Fruit fly (Drosophila melanogaster): ENCODE results near the gene wuho.

wuho gene

DNA sequence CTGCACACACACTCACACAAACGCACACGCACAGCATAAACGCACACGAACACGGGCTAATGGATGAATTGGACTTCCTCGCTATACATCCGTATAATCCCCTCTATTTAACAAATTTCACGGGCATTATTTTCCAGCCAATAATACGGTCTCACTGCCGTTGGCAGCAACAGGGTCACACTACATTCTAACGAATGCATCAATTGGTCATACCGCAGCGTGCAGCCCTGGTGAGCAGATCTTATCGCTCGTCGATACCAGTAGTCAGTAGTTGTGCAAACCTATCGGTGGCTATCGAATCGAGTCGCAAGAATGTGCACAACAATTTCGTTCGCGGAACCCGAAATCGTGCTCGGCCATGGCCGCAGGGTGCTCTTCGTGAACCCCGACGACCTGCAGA lies at the start of gene wuho, which contains the start of gene Top3beta:
Gene wuho (plus strand): TSS at position 259 of the 400 bp plus-strand sequence.
Gene Top3beta (minus strand): TSS at position 149 of the 400 bp plus-strand sequence.
- TF ChIP-seq CTCF (optimal IDR thresholded peaks at IDR 0.05) = peak; percentile 46 to 48
- no peak for TF ChIP-seq CG8478 (optimal IDR thresholded peaks at IDR 0.05)

DNA sequence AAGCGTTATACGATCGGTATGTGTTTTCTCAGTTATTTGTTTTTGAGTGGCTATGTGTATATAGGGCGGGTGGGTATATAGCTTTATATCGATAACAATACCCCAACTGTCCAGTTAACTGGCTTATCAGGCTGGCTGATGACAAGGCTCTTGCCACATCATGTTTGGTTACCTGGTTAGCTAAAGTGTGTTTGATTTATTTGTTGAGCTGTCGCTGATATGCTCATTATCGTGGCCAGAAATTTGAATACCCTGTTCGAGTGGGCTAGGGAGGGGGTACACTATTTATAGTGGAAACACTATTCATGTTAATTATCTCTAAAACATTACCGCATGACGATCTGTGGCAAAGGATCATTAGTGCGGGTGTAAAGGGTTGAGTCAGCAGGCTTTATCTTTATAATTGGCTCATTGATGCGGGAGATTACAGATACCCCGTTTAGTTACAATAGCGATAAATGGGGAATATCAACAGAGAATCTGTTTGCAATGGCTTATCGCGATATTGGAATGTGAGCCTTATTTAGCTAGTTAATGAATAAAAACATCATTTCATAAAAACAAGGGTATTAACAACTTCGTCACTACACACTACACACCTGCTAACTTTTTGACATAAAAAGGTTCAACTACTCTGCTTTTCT lies 34.9 kb upstream of the wuho start:
- TF ChIP-seq CTCF (optimal IDR thresholded peaks at IDR 0.05) (no peak), CG8478 (optimal IDR thresholded peaks at IDR 0.05) (no peak)

DNA sequence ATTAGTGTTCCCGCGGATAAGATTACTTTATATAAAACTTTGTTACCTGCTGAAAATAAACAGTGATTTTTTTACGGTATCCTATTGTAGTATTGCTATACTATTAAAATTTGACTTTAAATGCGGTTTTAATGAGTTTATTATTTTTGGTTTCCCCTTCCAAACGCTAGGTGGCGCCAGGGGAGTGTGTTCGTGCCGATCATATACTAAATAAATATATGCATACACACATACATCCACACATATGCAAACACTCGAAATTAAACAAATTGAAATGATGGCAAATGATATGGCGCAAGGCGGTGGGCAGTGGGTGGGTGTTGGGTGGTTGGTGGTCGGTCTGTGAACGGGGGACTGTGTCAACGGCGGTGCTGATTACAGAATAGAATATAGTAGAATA lies 34.2 kb upstream of the wuho start:
- TF ChIP-seq CG8478 (optimal IDR thresholded peaks at IDR 0.05) = no peak
- TF ChIP-seq CTCF (optimal IDR thresholded peaks at IDR 0.05) = peak; percentile 65 to 79

DNA sequence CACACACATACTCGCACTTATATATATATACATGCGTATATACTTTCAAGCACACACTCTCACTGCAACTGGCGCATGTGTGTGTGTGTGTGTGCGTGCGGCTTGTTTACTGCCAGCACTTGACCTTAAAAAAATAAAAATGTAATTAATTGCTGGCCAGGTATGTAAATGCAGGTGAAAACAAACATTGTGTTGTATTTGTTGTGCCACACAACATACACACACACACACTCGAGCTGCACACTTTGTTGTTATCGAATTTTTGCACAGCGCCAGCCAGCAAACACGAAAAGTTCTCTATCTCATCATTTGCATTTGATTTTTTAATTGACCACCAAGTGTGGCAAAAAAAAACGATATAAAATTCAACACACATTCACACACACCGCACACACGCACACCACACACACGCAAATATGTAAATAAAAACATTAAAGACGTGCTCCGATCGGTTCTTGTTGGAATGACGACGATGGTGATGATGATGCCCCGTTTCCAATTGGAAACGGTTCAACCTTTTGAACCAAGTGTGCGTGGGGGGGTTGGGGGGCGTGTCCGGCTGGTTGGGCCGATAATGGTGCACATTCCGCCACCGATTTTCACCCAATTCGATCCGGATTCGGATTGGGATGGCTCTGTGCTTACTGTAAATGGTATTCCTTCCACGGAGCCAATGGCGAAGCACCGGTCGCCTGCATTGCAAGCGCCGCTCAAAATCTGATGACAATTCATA lies 33.1 kb upstream of the wuho start:
- TF ChIP-seq CTCF (optimal IDR thresholded peaks at IDR 0.05) (no peak), CG8478 (optimal IDR thresholded peaks at IDR 0.05) (no peak)

DNA sequence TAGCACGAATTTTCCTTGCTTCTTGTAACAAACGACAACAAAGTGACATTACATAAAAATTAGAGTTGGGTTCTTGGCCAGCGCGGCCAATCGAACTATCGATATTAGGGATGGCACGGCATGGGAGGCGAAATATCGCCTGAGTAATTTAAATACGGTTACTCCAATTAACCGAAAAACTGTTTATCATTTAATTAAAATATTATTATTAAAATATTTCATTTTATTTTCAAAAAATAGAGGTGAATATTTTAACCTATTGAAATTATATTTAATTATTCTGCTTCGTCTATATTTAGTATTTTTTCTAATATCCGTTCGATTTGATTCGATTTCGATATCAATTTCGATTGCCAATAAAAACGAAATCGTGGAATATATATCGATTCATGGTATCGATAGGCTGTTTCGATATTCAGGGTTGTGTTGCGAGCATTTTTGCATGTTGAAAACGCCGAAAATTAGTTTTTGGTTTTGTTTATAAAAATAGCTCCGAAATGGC lies 32.4 kb upstream of the wuho start, which contains the start of the genes Rbcn-3A and Spx:
Gene Rbcn-3A (minus strand): TSS at position 74 of the 502 bp plus-strand sequence.
Gene Spx (plus strand): TSS at position 409 of the 502 bp plus-strand sequence.
- TF ChIP-seq CG8478 (optimal IDR thresholded peaks at IDR 0.05) (no peak), CTCF (optimal IDR thresholded peaks at IDR 0.05) (no peak)

DNA sequence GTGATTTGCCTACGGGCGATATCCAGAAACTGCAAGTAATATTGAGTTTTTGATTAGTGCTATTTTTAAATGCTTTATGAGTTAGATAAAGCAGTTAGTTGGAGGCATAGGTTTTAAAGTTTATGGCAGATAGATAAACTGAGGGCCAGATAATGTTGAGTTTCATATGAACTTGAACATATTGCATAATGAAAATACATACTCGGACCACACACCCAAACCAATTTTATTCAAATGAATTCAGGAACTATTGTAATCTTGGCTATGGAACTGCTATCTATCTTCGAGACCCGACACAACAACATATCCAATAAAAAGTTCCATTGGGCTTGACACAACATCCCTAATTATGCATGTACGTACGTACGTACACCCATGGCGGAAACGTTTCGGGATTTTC lies 28.2 kb upstream of the wuho start:
- TF ChIP-seq CTCF (optimal IDR thresholded peaks at IDR 0.05) (no peak), CG8478 (optimal IDR thresholded peaks at IDR 0.05) (no peak)

DNA sequence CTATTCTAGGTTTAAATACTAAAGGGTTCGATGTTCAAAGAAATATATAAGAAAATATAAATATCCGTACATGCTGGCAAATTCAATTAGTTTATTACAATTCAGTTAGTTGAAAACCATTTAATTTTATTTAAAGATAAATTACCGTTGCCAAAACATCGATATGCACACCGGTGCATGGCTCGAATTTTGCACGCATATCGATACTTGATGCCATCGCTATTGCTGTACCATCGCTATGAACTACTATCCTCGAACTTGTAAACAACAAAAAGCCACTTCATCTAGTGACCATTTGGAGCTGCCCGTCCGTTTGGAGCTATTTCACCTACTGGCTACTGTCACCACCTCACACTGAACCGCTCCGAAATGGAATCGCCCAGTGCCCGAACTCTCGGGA lies 27.0 kb upstream of the wuho start, which contains the start of gene Josd:
Gene Josd (plus strand): TSS at position 270 of the 400 bp plus-strand sequence.
- TF ChIP-seq CTCF (optimal IDR thresholded peaks at IDR 0.05) (no peak), CG8478 (optimal IDR thresholded peaks at IDR 0.05) (no peak)

DNA sequence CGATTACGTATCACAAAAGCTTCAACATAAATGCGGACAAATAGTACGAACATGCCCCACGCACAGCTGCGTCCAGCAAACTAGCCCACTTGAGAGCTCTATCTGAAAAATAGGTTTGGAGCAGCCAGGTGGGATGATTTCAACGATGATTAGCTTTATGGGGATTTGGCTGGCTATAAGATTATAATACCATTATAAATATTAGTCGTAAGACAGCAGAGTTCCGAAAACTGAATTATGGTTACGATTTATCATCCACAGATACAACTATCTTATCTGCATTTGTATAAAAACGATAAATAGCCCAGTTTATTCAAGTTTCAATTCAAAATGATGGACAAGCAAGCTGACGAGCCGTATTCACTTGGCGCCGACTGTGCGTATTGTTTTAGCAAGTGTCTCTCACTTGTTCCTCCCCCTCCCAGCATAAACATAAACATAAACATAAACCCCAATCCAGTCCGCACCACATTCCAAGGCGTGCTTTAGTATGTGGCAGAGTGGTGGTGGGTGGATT lies 24.2 kb upstream of the wuho start:
- TF ChIP-seq CG8478 (optimal IDR thresholded peaks at IDR 0.05) (no peak), CTCF (optimal IDR thresholded peaks at IDR 0.05) (no peak)

DNA sequence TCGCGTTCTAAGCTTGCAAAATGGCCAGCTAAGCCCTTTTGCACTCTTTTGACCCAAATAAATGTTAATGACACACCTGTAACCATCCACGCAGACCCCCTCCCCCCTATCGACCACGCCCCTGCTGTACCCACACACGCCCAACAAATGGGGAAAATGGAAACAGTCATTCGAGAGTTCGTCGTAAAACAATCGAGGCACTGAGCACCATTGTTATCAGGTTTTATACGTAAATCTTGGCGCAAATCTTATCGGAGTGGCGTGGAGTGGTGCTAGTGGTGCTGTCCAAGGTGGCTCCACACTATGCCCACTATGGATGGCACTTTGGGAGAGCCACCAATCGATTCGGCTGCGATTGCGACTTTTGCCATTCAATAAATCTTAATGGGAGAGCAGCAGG lies 23.4 kb upstream of the wuho start:
- TF ChIP-seq CG8478 (optimal IDR thresholded peaks at IDR 0.05) (no peak), CTCF (optimal IDR thresholded peaks at IDR 0.05) (no peak)

DNA sequence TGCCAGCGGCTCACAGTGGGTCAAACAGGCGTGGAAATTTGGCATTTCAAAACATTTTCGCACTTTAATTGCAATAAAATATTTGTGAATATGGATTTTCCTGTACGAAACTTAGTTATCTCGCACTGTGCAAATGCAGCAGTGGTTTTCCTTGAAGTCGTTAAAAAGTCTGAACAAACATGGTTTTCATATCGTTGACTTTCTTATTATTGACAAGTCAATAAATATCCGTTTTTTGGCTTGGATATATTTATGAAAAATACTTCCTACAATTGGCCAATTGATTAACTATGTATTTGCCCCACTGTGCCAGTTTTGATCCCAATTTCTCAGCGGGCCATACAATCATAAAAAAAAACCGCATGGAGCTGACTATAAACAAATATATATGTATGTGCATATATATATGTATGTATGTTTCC lies 22.4 kb upstream of the wuho start:
- TF ChIP-seq CTCF (optimal IDR thresholded peaks at IDR 0.05) = no peak
- no peak for TF ChIP-seq CG8478 (optimal IDR thresholded peaks at IDR 0.05)

DNA sequence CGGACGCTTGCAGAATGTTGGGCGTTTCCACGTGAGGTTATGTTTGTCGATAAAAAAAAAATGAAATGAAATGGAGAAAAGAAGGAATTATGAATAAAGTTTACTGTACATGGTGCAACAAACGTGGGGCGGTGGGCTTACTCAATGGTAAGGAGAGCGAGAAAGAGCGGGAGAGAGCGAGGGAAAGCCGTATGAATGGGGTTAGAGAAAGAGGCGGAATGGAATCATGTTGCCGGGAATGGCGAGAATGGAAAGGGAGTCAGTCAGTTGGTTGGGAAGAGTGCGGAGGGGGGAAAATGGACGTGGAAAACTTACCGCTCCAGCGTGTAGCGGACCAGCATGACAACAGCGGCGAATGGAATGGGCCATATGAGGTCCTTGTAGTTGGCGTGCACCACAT lies 21.8 kb upstream of the wuho start:
- no peak for TF ChIP-seq CG8478 (optimal IDR thresholded peaks at IDR 0.05)
- no peak for TF ChIP-seq CTCF (optimal IDR thresholded peaks at IDR 0.05)

DNA sequence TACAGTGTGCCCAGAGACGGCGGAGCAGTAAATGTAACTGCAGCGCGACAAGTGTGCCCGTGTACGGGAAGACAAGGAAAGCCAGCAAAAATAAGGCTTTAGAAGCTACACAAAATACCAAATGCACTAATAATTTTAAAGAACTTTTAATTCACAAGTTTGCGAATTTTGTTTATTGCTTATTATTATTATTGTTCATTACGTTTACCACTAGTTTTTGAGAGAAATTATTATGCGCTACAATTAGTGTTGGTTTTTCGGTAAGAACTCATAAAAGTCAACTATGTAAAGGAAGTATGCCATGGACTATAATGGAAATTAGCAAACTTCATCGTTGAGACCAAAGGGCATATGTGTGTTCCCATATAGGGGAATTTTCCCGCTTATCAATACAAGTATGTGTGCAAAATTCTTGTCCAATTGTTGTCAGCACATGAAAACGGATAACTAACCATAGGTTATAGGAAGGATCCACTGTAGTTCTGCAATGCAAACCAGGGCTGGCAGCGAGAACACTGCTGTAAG lies 20.7 kb upstream of the wuho start, which contains the start of gene schlank:
Gene schlank (minus strand): TSS at position 42 of the 525 bp plus-strand sequence.
- TF ChIP-seq CTCF (optimal IDR thresholded peaks at IDR 0.05) (no peak), CG8478 (optimal IDR thresholded peaks at IDR 0.05) (no peak)

DNA sequence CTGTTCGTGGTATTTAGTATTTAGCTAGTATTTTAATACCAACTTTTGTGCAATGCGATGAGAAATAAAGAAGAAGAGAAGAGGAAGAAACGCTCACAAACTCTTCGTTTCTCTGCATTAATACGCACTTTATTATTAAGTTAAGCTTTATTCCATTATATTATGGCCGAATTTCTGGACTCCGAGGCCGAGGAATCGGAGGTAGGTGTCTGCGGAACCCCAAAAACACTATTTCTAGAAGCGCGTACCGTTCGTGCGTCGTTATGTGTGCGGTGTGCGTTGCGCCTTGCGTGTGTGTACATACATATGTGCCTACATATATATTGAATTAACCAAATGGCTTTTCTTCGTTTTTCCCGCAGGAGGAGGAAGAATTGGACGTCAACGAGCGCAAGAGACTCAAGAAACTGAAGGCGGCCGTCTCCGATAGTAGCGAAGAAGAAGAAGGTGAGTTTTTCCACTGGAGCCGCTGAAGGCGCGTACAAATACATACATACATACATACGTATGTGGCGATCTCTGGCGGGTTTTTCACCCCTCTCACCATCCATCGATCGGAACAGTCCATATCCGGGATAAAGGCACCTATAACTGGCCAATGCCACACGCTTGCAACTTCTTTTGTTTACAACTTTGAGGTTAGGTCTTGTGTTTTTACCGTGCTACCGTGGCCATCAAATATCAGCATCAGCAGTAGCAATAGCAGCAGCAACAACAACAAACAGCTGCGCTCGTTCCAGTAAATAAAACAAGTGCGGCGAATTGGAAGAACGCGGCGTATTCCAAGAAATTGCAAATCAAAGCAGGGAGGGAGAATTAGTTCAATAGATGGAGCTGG lies 19.9 kb upstream of the wuho start, which contains the start of gene Spt6:
Gene Spt6 (plus strand): TSS at position 53 of the 838 bp plus-strand sequence.
- TF ChIP-seq CG8478 (optimal IDR thresholded peaks at IDR 0.05) (no peak), CTCF (optimal IDR thresholded peaks at IDR 0.05) (no peak)

DNA sequence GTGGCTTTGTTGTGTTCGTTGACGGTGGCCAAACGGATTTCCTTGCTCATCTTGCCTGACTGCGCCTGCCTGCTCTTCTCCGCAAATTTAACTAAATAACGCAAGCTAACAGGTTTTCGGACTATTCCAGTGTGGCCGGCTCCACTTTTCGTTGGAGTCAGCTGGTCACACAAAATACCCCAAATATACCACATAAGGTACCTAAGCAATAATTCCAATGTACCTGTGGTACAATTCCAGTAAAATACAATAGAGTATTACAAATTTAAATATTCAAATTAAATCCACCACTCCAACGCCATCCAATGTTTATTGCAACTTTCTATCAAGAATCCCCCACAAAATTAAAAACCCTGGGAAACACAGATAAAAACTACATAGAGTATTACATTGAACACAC lies 11.3 kb upstream of the wuho start, which contains the start of gene CG3566:
Gene CG3566 (minus strand): TSS at position 135 of the 400 bp plus-strand sequence.
- no peak for TF ChIP-seq CTCF (optimal IDR thresholded peaks at IDR 0.05)

Measured in S2 (cell line).